Worm (Caenorhabditis elegans): ENCODE measurements around the gene B0001.3.

Gene B0001.3

ce11 chrIV:12165432-12166078 is 20.0 kb upstream of the B0001.3 start:
- peak; percentile 28 for TF ChIP-seq nhr-28 (tag; optimal IDR thresholded peaks at IDR 0.05)
- TF ChIP-seq daf-12 (tag; optimal IDR thresholded peaks at IDR 0.05), result no peak
- TF ChIP-seq hlh-11 (tag; optimal IDR thresholded peaks at IDR 0.05), result peak; percentile 5
- no peak for TF ChIP-seq jun-1 (tag; optimal IDR thresholded peaks at IDR 0.05)
- peak; percentile 55 for TF ChIP-seq aha-1 (tag)
- no peak for TF ChIP-seq daf-16 (GFP tag; optimal IDR thresholded peaks at IDR 0.05)
- TF ChIP-seq daf-16 (tag; optimal IDR thresholded peaks at IDR 0.05), result peak; percentile 14
- TF ChIP-seq dmd-6 (GFP tag; IDR thresholded peaks at IDR 0.05), result peak; percentile 24; the same call in 1 of the 2 replicates
- peak; percentile 13 for TF ChIP-seq pqm-1 (tag; optimal IDR thresholded peaks at IDR 0.05)

- no peak for TF ChIP-seq pqm-1 (tag; optimal IDR thresholded peaks at IDR 0.05)
- TF ChIP-seq aha-1 (tag), result peak; percentile 94
These were observed 17.2 kb upstream of the B0001.3 start for ce11 chrIV:12162732-12163131.

- TF ChIP-seq ZK337.2 (GFP tag; IDR thresholded peaks at IDR 0.05) (no peak), aha-1 (tag) (peak; percentile 96), mes-2 (tag; optimal IDR thresholded peaks at IDR 0.05; ENCODE audit: poor library complexity, severe bottlenecking) (no peak)
These were observed 14.9 kb upstream of the B0001.3 start for ce11 chrIV:12160421-12160820.

- TF ChIP-seq lim-7 (GFP tag; IDR thresholded peaks at IDR 0.05), result no peak
- peak; percentile 6 for TF ChIP-seq mes-2 (tag; optimal IDR thresholded peaks at IDR 0.05; ENCODE audit: poor library complexity, severe bottlenecking)
- no peak for TF ChIP-seq hif-1 (tag; optimal IDR thresholded peaks at IDR 0.05)
- TF ChIP-seq ztf-7 (tag; optimal IDR thresholded peaks at IDR 0.05), result no peak
- no peak for TF ChIP-seq F44E2.7 (GFP tag; IDR thresholded peaks at IDR 0.05)
- no peak for TF ChIP-seq ces-1 (GFP tag; optimal IDR thresholded peaks at IDR 0.05)
- TF ChIP-seq mxl-3 (GFP tag; optimal IDR thresholded peaks at IDR 0.05), result peak; percentile 25
- TF ChIP-seq hmg-1.1 (GFP tag; IDR thresholded peaks at IDR 0.05), result 0 out of 2 replicates have a peak, but pooled peaks have one; percentile 29
- no peak for TF ChIP-seq aha-1 (tag)
- no peak for TF ChIP-seq ZK546.5 (tag; optimal IDR thresholded peaks at IDR 0.05)
- TF ChIP-seq nhr-10 (tag; optimal IDR thresholded peaks at IDR 0.05), result no peak
- TF ChIP-seq fkh-10 (GFP tag; optimal IDR thresholded peaks at IDR 0.05), result no peak
- TF ChIP-seq ceh-20 (GFP tag; IDR thresholded peaks at IDR 0.05), result no peak
- no peak for TF ChIP-seq dpl-1 (GFP tag; optimal IDR thresholded peaks at IDR 0.05)
- TF ChIP-seq daf-8 (GFP tag; IDR thresholded peaks at IDR 0.05), result no peak
- TF ChIP-seq nhr-6 (tag; optimal IDR thresholded peaks at IDR 0.05), result peak; percentile 20
- TF ChIP-seq zag-1 (tag; optimal IDR thresholded peaks at IDR 0.05), result no peak
- no peak for TF ChIP-seq zip-11 (GFP tag; IDR thresholded peaks at IDR 0.05)
- TF ChIP-seq F49E8.2 (tag; optimal IDR thresholded peaks at IDR 0.05; ENCODE audit: borderline replicate concordance), result no peak
- no peak for TF ChIP-seq dve-1 (tag; optimal IDR thresholded peaks at IDR 0.05; ENCODE audit: insufficient read depth)
- no peak for TF ChIP-seq Y5F2A.4 (GFP tag; optimal IDR thresholded peaks at IDR 0.05)
- no peak for TF ChIP-seq cey-2 (tag; optimal IDR thresholded peaks at IDR 0.05; ENCODE audit: borderline replicate concordance, insufficient read depth)
- TF ChIP-seq snpc-1.2 (GFP tag; IDR thresholded peaks at IDR 0.05), result no peak
- TF ChIP-seq ztf-11 (tag; optimal IDR thresholded peaks at IDR 0.05), result no peak
These were observed 12.4 kb upstream of the B0001.3 start for ce11 chrIV:12157915-12158314.

- no peak for TF ChIP-seq pqm-1 (tag; optimal IDR thresholded peaks at IDR 0.05)
- no peak for TF ChIP-seq ces-1 (GFP tag; optimal IDR thresholded peaks at IDR 0.05)
- no peak for TF ChIP-seq lin-15B (tag; optimal IDR thresholded peaks at IDR 0.05)
- TF ChIP-seq lsy-2 (tag; optimal IDR thresholded peaks at IDR 0.05), result peak in 1 of 2 experiments; percentile 7
- no peak for TF ChIP-seq nhr-6 (tag; optimal IDR thresholded peaks at IDR 0.05)
- no peak for TF ChIP-seq zip-2 (tag; optimal IDR thresholded peaks at IDR 0.05)
- peak; percentile 17; the same call in 1 of the 2 replicates for TF ChIP-seq lin-38 (GFP tag; IDR thresholded peaks at IDR 0.05)
- TF ChIP-seq D1046.2 (GFP tag; IDR thresholded peaks at IDR 0.05), result no peak
- no peak for TF ChIP-seq dmd-6 (GFP tag; IDR thresholded peaks at IDR 0.05)
- TF ChIP-seq nhr-111 (GFP tag; optimal IDR thresholded peaks at IDR 0.05), result no peak
- TF ChIP-seq mes-2 (tag; optimal IDR thresholded peaks at IDR 0.05; ENCODE audit: poor library complexity, severe bottlenecking), result peak; percentile 21
- no peak for TF ChIP-seq R02D3.7 (tag; optimal IDR thresholded peaks at IDR 0.05)
- TF ChIP-seq tag-97 (GFP tag; IDR thresholded peaks at IDR 0.05), result no peak
- TF ChIP-seq F49E8.2 (tag; optimal IDR thresholded peaks at IDR 0.05; ENCODE audit: borderline replicate concordance), result no peak
- TF ChIP-seq ceh-20 (GFP tag; IDR thresholded peaks at IDR 0.05), result no peak
- TF ChIP-seq hlh-30 (tag; optimal IDR thresholded peaks at IDR 0.05; ENCODE audit: insufficient read depth), result peak; percentile 61
- no peak for TF ChIP-seq vab-7 (GFP tag; IDR thresholded peaks at IDR 0.05)
These were observed 11.2 kb upstream of the B0001.3 start, which contains the start of gene eri-12 for ce11 chrIV:12156642-12157233. Gene eri-12 (plus strand): TSS chrIV:12156838.

All from whole organism, L4 larva.